Worm (Caenorhabditis elegans) whole organism, L3 larva: ENCODE results near the gene nhr-214.

Experiments
- ZK546.5 ChIP-seq: sonication (generic microtip); optimal IDR thresholded peaks from 2 replicates; lab custom pipeline; 2017; ENCODE audit warnings: missing biosample characterization, missing genetic modification characterization
- ama-1 ChIP-seq: fragments of 150-350 bp; optimal IDR thresholded peaks from 2 replicates; lab custom pipeline; 2018
- ceh-16 ChIP-seq: sonication (generic microtip); optimal IDR thresholded peaks from 2 replicates; lab custom pipeline; 2017; ENCODE audit warnings: missing biosample characterization, missing genetic modification characterization
- ceh-9 ChIP-seq: sonication (generic microtip); optimal IDR thresholded peaks from 2 replicates; lab custom pipeline; 2018; ENCODE audit warnings: missing biosample characterization, missing genetic modification characterization
- daf-12 ChIP-seq: fragments of 150-350 bp; optimal IDR thresholded peaks from 2 replicates; lab custom pipeline; 2014; ENCODE audit warnings: missing biosample characterization, missing genetic modification reagents, missing genetic modification characterization
- elt-1 ChIP-seq: fragments of 150-350 bp; optimal IDR thresholded peaks from 2 replicates; lab custom pipeline; 2014; ENCODE audit warnings: missing biosample characterization, missing genetic modification characterization
- elt-2 ChIP-seq: sonication (generic microtip); optimal IDR thresholded peaks from 2 replicates; lab custom pipeline; 2016; ENCODE audit warnings: missing genetic modification reagents, mild to moderate bottlenecking, missing genetic modification characterization, missing compliant biosample characterization
- fkh-10 ChIP-seq: sonication (generic microtip); optimal IDR thresholded peaks from 2 replicates; lab custom pipeline; 2017; ENCODE audit warnings: missing biosample characterization, missing genetic modification reagents, missing genetic modification characterization
- fos-1 ChIP-seq: fragments of 150-350 bp; optimal IDR thresholded peaks from 2 replicates; lab custom pipeline; 2014; ENCODE audit warnings: missing biosample characterization, missing genetic modification characterization
- hmg-11 ChIP-seq: sonication (generic microtip); optimal IDR thresholded peaks from 2 replicates; lab custom pipeline; 2016; ENCODE audit warnings: missing genetic modification characterization, missing compliant biosample characterization
- lin-15B ChIP-seq: fragments of 150-350 bp; optimal IDR thresholded peaks from 2 replicates; lab custom pipeline; 2014; ENCODE audit warnings: missing biosample characterization, missing genetic modification characterization
- lin-39 ChIP-seq: fragments of 150-350 bp; optimal IDR thresholded peaks from 2 replicates; lab custom pipeline; 2018; ENCODE audit warnings: missing biosample characterization, missing genetic modification reagents, missing genetic modification characterization
- mdl-1 ChIP-seq: fragments of 150-350 bp; optimal IDR thresholded peaks from 2 replicates; lab custom pipeline; 2014; ENCODE audit warnings: missing biosample characterization, missing genetic modification characterization
- mml-1 ChIP-seq: fragments of 150-350 bp; sonication (generic microtip); optimal IDR thresholded peaks from 3 replicates; lab custom pipeline; 2014; ENCODE audit warnings: missing biosample characterization, missing genetic modification characterization
- nhr-237 ChIP-seq: fragments of 150-350 bp; optimal IDR thresholded peaks from 2 replicates; lab custom pipeline; 2014; ENCODE audit warnings: missing biosample characterization, missing genetic modification characterization
- nhr-25 ChIP-seq: sonication (generic microtip); optimal IDR thresholded peaks from 2 replicates; lab custom pipeline; 2017; ENCODE audit warnings: missing biosample characterization, missing genetic modification characterization
- nhr-67 ChIP-seq: fragments of 150-350 bp; optimal IDR thresholded peaks from 2 replicates; lab custom pipeline; 2014; ENCODE audit warnings: missing biosample characterization, missing genetic modification characterization
- nhr-76 ChIP-seq: fragments of 150-350 bp; sonication (generic microtip); optimal IDR thresholded peaks from 5 replicates; lab custom pipeline; 2014; ENCODE audit warnings: missing biosample characterization, missing genetic modification characterization
- nhr-77 ChIP-seq: fragments of 150-350 bp; optimal IDR thresholded peaks from 2 replicates; lab custom pipeline; 2014; ENCODE audit warnings: missing biosample characterization, missing genetic modification characterization
- pha-4 ChIP-seq: fragments of 150-350 bp; optimal IDR thresholded peaks from 2 replicates; lab custom pipeline; 2014; ENCODE audit warnings: missing biosample characterization, missing genetic modification reagents, missing genetic modification characterization
- pqm-1 ChIP-seq: fragments of 150-350 bp; optimal IDR thresholded peaks from 2 replicates; lab custom pipeline; 2017; ENCODE audit warnings: missing biosample characterization, missing genetic modification characterization, inconsistent platforms
- skn-1 ChIP-seq: fragments of 150-350 bp; optimal IDR thresholded peaks from 2 replicates; lab custom pipeline; 2014; ENCODE audit warnings: missing biosample characterization, missing genetic modification characterization
- snpc-4 ChIP-seq: fragments of 150-350 bp; optimal IDR thresholded peaks from 2 replicates; lab custom pipeline; 2014; ENCODE audit warnings: missing biosample characterization, missing genetic modification characterization
- tbx-2 ChIP-seq: sonication (generic microtip); optimal IDR thresholded peaks from 2 replicates; lab custom pipeline; 2016; ENCODE audit warnings: mild to moderate bottlenecking, missing genetic modification characterization, missing compliant biosample characterization
- unc-39 ChIP-seq: sonication (generic microtip); optimal IDR thresholded peaks from 4 replicates; lab custom pipeline; 2017; ENCODE audit warnings: missing biosample characterization, missing genetic modification characterization
- unc-62 ChIP-seq: fragments of 150-350 bp; sonication (generic microtip); optimal IDR thresholded peaks from 4 replicates; lab custom pipeline; 2014; ENCODE audit warnings: missing biosample characterization, missing genetic modification reagents, missing genetic modification characterization
- ztf-11 ChIP-seq: fragments of 150-350 bp; optimal IDR thresholded peaks from 2 replicates; lab custom pipeline; 2014; ENCODE audit warnings: missing biosample characterization, missing genetic modification characterization

The nhr-214 gene

ce11 chrX:12701963-12702362, at the start of gene nhr-214:
Gene nhr-214, minus strand, starts transcription at chrX:12702063.
- no peak for TF ChIP-seq ZK546.5 (tag; lab: Kevin White, UChicago)
- TF ChIP-seq lin-15B (tag; lab: Kevin White, UChicago) = no peak
- TF ChIP-seq nhr-237 (tag; lab: Kevin White, UChicago) = no peak
- no peak for TF ChIP-seq snpc-4 (tag; lab: Kevin White, UChicago)
- no peak for TF ChIP-seq fos-1
- TF ChIP-seq lin-39 (tag; lab: Kevin White, UChicago) = no peak
- TF ChIP-seq pha-4 (tag; lab: Kevin White, UChicago) = no peak
- TF ChIP-seq ama-1 (lab: Kevin White, UChicago) = no peak
- no peak for TF ChIP-seq ceh-9 (tag; lab: Kevin White, UChicago)
- TF ChIP-seq unc-39 (tag; lab: Kevin White, UChicago) = no peak

ce11 chrX:12750805-12751204, 48.9 kb upstream of the nhr-214 start:
- TF ChIP-seq nhr-77 (no peak), daf-12 (tag; lab: Kevin White, UChicago) (no peak), nhr-237 (tag; lab: Kevin White, UChicago) (no peak), pha-4 (tag; lab: Kevin White, UChicago) (peak; percentile 92), elt-1 (no peak), unc-39 (tag; lab: Kevin White, UChicago) (no peak), mdl-1 (tag; lab: Kevin White, UChicago) (no peak)

- TF ChIP-seq ztf-11 (no peak), pha-4 (tag; lab: Kevin White, UChicago) (peak; percentile 62)
- TF ChIP-seq, all 47 proteins: peak for 1
These were observed 47.8 kb upstream of the nhr-214 start, which contains the start of gene pgp-14 for ce11 chrX:12749530-12750240. Gene pgp-14, minus strand, starts transcription at chrX:12749580.

ce11 chrX:12738454-12738853, 36.6 kb upstream of the nhr-214 start, which contains the start of gene pgp-13:
Gene pgp-13, plus strand, starts transcription at chrX:12738754.
- TF ChIP-seq ceh-9 (tag; lab: Kevin White, UChicago) = no peak
- no peak for TF ChIP-seq hmg-11 (tag; lab: Kevin White, UChicago)
- TF ChIP-seq ceh-16 = no peak

ce11 chrX:12731188-12731857, 29.5 kb upstream of the nhr-214 start, which contains the start of gene pgp-12:
Gene pgp-12, plus strand, starts transcription at chrX:12731807.
- TF ChIP-seq nhr-77 = no peak
- TF ChIP-seq skn-1 (tag; lab: Kevin White, UChicago) = no peak
- TF ChIP-seq mml-1 (tag; lab: Kevin White, UChicago) = no peak
- no peak for TF ChIP-seq ama-1 (lab: Kevin White, UChicago)
- peak; percentile 49 for TF ChIP-seq elt-2 (tag; lab: Kevin White, UChicago)
- peak; percentile 51 for TF ChIP-seq pqm-1 (tag; lab: Kevin White, UChicago)
- no peak for TF ChIP-seq unc-62 (GFP tag; lab: Kevin White, UChicago)

ce11 chrX:12730075-12730474, 28.2 kb upstream of the nhr-214 start:
- TF ChIP-seq skn-1 (tag; lab: Kevin White, UChicago) = no peak
- no peak for TF ChIP-seq snpc-4 (tag; lab: Kevin White, UChicago)
- no peak for TF ChIP-seq nhr-25 (tag; lab: Kevin White, UChicago)
- TF ChIP-seq nhr-76 = no peak
- TF ChIP-seq tbx-2 = no peak
- TF ChIP-seq, all 47 proteins: peak for 0

- TF ChIP-seq fkh-10 (GFP tag; lab: Kevin White, UChicago) = no peak
- TF ChIP-seq ceh-9 (tag; lab: Kevin White, UChicago) = no peak
- TF ChIP-seq elt-2 (tag; lab: Kevin White, UChicago) = no peak
- TF ChIP-seq nhr-25 (tag; lab: Kevin White, UChicago) = no peak
- TF ChIP-seq nhr-67 (tag; lab: Kevin White, UChicago) = no peak
These were observed 24.3 kb upstream of the nhr-214 start for ce11 chrX:12726129-12726528.
